Worm (Caenorhabditis elegans) whole organism, early embryonic: ENCODE measurements around the gene C17G1.2.

Experiments used
- F13C5.2 ChIP-seq: sonication (generic microtip); optimal IDR thresholded peaks from 2 replicates; lab custom pipeline; 2017; ENCODE audit warnings: mild to moderate bottlenecking, missing genetic modification characterization, inconsistent platforms, missing compliant biosample characterization
- ama-1 ChIP-seq: fragments of 150-350 bp; optimal IDR thresholded peaks from 2 replicates; lab custom pipeline; 2014
- ets-7 ChIP-seq: sonication (generic microtip); optimal IDR thresholded peaks from 2 replicates; lab custom pipeline; 2016; ENCODE audit warnings: missing genotype, missing genetic modification characterization, missing compliant biosample characterization
- flt-1 ChIP-seq: fragments of 200-800 bp; sonication (Bioruptor generic); IDR thresholded peaks from 2 replicates; pipeline ENCODE4 v1.3.6; 2022; ENCODE audit warnings: missing genetic modification characterization, missing compliant biosample characterization
- scrt-1 ChIP-seq: fragments of 200-800 bp; sonication (Bioruptor generic); IDR thresholded peaks from 2 replicates; pipeline ENCODE4 v1.3.6; 2022; ENCODE audit warnings: missing genetic modification characterization, missing compliant biosample characterization

DNA sequence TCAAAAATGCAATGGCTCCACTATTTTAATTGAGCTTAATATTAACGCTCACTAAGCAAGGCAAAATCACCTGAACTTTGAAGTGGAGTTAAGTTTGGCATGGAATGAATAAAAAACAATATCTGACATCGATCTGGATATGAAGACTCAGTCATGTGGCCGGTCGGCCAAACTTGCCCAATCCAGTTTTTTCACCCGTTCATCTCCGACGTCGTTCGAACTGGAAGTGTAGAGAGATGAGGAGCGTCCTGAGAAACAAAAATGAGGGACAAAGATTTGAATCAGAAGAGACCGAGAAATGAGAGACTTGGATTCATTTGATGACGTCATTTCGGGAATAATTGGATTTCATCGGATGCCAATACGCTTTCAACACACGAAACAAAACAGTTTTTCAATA lies 16.7 kb downstream of the C17G1.2 start:
- TF ChIP-seq flt-1 (GFP tag; lab: Robert Waterston, UW) (no peak), ama-1 (lab: Kevin White, UChicago) (no peak), ets-7 (no peak), F13C5.2 (no peak), scrt-1 (GFP tag; lab: Robert Waterston, UW) (no peak)
